Fruit fly (Drosophila melanogaster) whole organism, embryonic: ENCODE data around the gene Grip91.

Experiments
- Atf6 ChIP-seq: fragments of 200-800 bp; sonication (Bioruptor generic); IDR thresholded peaks from 2 replicates; pipeline ENCODE4 v1.3.6; 2022; ENCODE audit warnings: missing biosample characterization, missing genetic modification characterization
- BEAF-32 ChIP-seq: fragments of 200-800 bp; sonication (Bioruptor generic); optimal IDR thresholded peaks from 3 replicates; lab custom pipeline; 2017; ENCODE audit warnings: missing biosample characterization, missing genetic modification characterization, mild to moderate bottlenecking, moderate library complexity, missing genetic modification reagents
- Bgb ChIP-seq: fragments of 200-800 bp; sonication (Bioruptor generic); IDR thresholded peaks from 2 replicates; pipeline ENCODE4 v1.3.6; 2022; ENCODE audit warnings: missing biosample characterization, missing genetic modification characterization; ENCODE audit not compliant: partially characterized antibody
- BtbVII ChIP-seq: fragments of 200-800 bp; sonication (Bioruptor generic); optimal IDR thresholded peaks from 3 replicates; lab custom pipeline; 2017; ENCODE audit warnings: missing biosample characterization, mild to moderate bottlenecking, missing genetic modification characterization
- CG10147 ChIP-seq: fragments of 200-800 bp; sonication (Bioruptor generic); optimal IDR thresholded peaks from 2 replicates; lab custom pipeline; 2019; ENCODE audit warnings: missing biosample characterization, mild to moderate bottlenecking, missing genetic modification characterization, moderate library complexity
- CG10267 ChIP-seq: fragments of 200-800 bp; sonication (Bioruptor generic); optimal IDR thresholded peaks from 2 replicates; lab custom pipeline; 2018; ENCODE audit warnings: missing biosample characterization, mild to moderate bottlenecking, missing genetic modification characterization, moderate library complexity
- CG11085 ChIP-seq: fragments of 200-800 bp; sonication (Bioruptor generic); IDR thresholded peaks from 2 replicates; pipeline ENCODE4 v1.3.6; 2022; ENCODE audit warnings: missing biosample characterization, missing genetic modification characterization
- CG11398 ChIP-seq: fragments of 200-800 bp; sonication (Bioruptor generic); optimal IDR thresholded peaks from 2 replicates; lab custom pipeline; 2016; ENCODE audit warnings: missing biosample characterization, missing genetic modification characterization
- CG11723 ChIP-seq: fragments of 200-800 bp; sonication (Bioruptor generic); optimal IDR thresholded peaks from 2 replicates; lab custom pipeline; 2017; ENCODE audit warnings: missing biosample characterization, mild to moderate bottlenecking, missing genetic modification characterization
- CG12391 ChIP-seq: fragments of 200-800 bp; sonication (Bioruptor generic); optimal IDR thresholded peaks from 3 replicates; lab custom pipeline; 2018; ENCODE audit warnings: missing biosample characterization, mild to moderate bottlenecking, missing genetic modification characterization, moderate library complexity
- CG12659 ChIP-seq: fragments of 200-800 bp; sonication (Bioruptor generic); optimal IDR thresholded peaks from 3 replicates; lab custom pipeline; 2017; ENCODE audit warnings: mild to moderate bottlenecking, missing biosample characterization, missing genetic modification reagents, missing genetic modification characterization
- CG13123 ChIP-seq: fragments of 200-800 bp; sonication (Bioruptor generic); optimal IDR thresholded peaks from 2 replicates; lab custom pipeline; 2016; ENCODE audit warnings: missing biosample characterization, missing genetic modification characterization
- CG13894 ChIP-seq: fragments of 200-800 bp; sonication (Bioruptor generic); optimal IDR thresholded peaks from 3 replicates; lab custom pipeline; 2018; ENCODE audit warnings: missing biosample characterization, mild to moderate bottlenecking, missing genetic modification characterization, moderate library complexity
- CG15514 ChIP-seq: fragments of 200-800 bp; sonication (Bioruptor generic); optimal IDR thresholded peaks from 3 replicates; lab custom pipeline; 2017; ENCODE audit warnings: missing biosample characterization, missing genetic modification characterization, mild to moderate bottlenecking, moderate library complexity, missing genetic modification reagents
- CG1647 ChIP-seq: fragments of 200-800 bp; sonication (Bioruptor generic); optimal IDR thresholded peaks from 3 replicates; lab custom pipeline; 2016; ENCODE audit warnings: missing biosample characterization, missing genetic modification characterization
- CG17359 ChIP-seq: fragments of 200-800 bp; sonication (Bioruptor generic); optimal IDR thresholded peaks from 3 replicates; lab custom pipeline; 2018; ENCODE audit warnings: missing biosample characterization, mild to moderate bottlenecking, missing genetic modification characterization, moderate library complexity
- CG7357 ChIP-seq: fragments of 200-800 bp; sonication (Bioruptor generic); IDR thresholded peaks from 3 replicates; pipeline ENCODE4 v1.3.6; 2022; ENCODE audit warnings: missing biosample characterization, missing genetic modification characterization
- CG8089 ChIP-seq: fragments of 200-800 bp; sonication (Bioruptor generic); optimal IDR thresholded peaks from 3 replicates; lab custom pipeline; 2016; ENCODE audit warnings: missing biosample characterization, missing genetic modification characterization
- E2f2 ChIP-seq: fragments of 200-800 bp; sonication (Bioruptor generic); IDR thresholded peaks from 2 replicates; pipeline ENCODE4 v1.3.6; 2022; ENCODE audit warnings: missing biosample characterization, missing genetic modification characterization
- ERR ChIP-seq: fragments of 200-800 bp; sonication (Bioruptor generic); optimal IDR thresholded peaks from 2 replicates; lab custom pipeline; 2016; ENCODE audit warnings: missing biosample characterization, missing genetic modification characterization
- Elba2 ChIP-seq: fragments of 200-800 bp; sonication (Bioruptor generic); optimal IDR thresholded peaks from 3 replicates; lab custom pipeline; 2016; ENCODE audit warnings: missing biosample characterization, missing genetic modification characterization
- GATAe ChIP-seq: fragments of 200-800 bp; sonication (Bioruptor generic); conservative IDR thresholded peaks from 2 replicates; pipeline ENCODE4 v1.3.6; 2022; ENCODE audit warnings: missing biosample characterization, missing genetic modification characterization
- HHEX ChIP-seq: fragments of 200-800 bp; sonication (Bioruptor generic); optimal IDR thresholded peaks from 3 replicates; lab custom pipeline; 2017; ENCODE audit warnings: missing biosample characterization, mild to moderate bottlenecking, missing genetic modification characterization, missing genetic modification reagents
- Hey ChIP-seq: fragments of 200-800 bp; sonication (Bioruptor generic); optimal IDR thresholded peaks from 3 replicates; lab custom pipeline; 2018; ENCODE audit warnings: missing biosample characterization, mild to moderate bottlenecking, missing genetic modification characterization
- Lim3 ChIP-seq: fragments of 200-800 bp; sonication (Bioruptor generic); IDR thresholded peaks from 2 replicates; pipeline ENCODE4 v1.3.6; 2022; ENCODE audit warnings: missing biosample characterization, missing genetic modification characterization
- MESR4 ChIP-seq: fragments of 200-800 bp; sonication (Bioruptor generic); optimal IDR thresholded peaks from 2 replicates; lab custom pipeline; 2018; ENCODE audit warnings: missing biosample characterization, mild to moderate bottlenecking, missing genetic modification characterization, moderate library complexity
- NFAT ChIP-seq: fragments of 200-800 bp; sonication (Bioruptor generic); IDR thresholded peaks from 2 replicates; pipeline ENCODE4 v1.3.6; 2022; ENCODE audit warnings: missing biosample characterization, missing genetic modification characterization
- Nf-YB ChIP-seq: fragments of 200-800 bp; sonication (Bioruptor generic); optimal IDR thresholded peaks from 3 replicates; lab custom pipeline; 2019; ENCODE audit warnings: missing biosample characterization, mild to moderate bottlenecking, missing genetic modification characterization, moderate library complexity
- Sin3A ChIP-seq: fragments of >200 bp; optimal IDR thresholded peaks from 2 replicates; lab custom pipeline; 2018
- Sox100B ChIP-seq: fragments of 200-800 bp; sonication (Bioruptor generic); optimal IDR thresholded peaks from 3 replicates; lab custom pipeline; 2018; ENCODE audit warnings: missing biosample characterization, mild to moderate bottlenecking, missing genetic modification characterization
- Sry-β ChIP-seq: fragments of 200-800 bp; sonication (Bioruptor generic); optimal IDR thresholded peaks from 2 replicates; lab custom pipeline; 2018; ENCODE audit warnings: missing biosample characterization, mild to moderate bottlenecking, missing genetic modification characterization, moderate library complexity
- Ssrp ChIP-seq: fragments of 200-800 bp; sonication (Bioruptor generic); optimal IDR thresholded peaks from 2 replicates; lab custom pipeline; 2018; ENCODE audit warnings: missing biosample characterization, mild to moderate bottlenecking, missing genetic modification characterization, moderate library complexity
- al ChIP-seq: fragments of 200-800 bp; sonication (Bioruptor generic); IDR thresholded peaks from 2 replicates; pipeline ENCODE4 v1.3.6; 2022; ENCODE audit warnings: missing biosample characterization, missing genetic modification characterization
- br ChIP-seq: fragments of >200 bp; optimal IDR thresholded peaks from 2 replicates; lab custom pipeline; 2017
- ci ChIP-seq: fragments of 200-800 bp; sonication (Bioruptor generic); IDR thresholded peaks from 3 replicates; pipeline ENCODE4 v1.3.6; 2022; ENCODE audit warnings: missing biosample characterization, missing genetic modification characterization
- crol ChIP-seq: fragments of 200-800 bp; sonication (Bioruptor generic); IDR thresholded peaks from 2 replicates; pipeline ENCODE4 v1.3.6; 2022; ENCODE audit warnings: missing biosample characterization, missing genetic modification characterization
- dan ChIP-seq: fragments of 200-800 bp; sonication (Bioruptor generic); IDR thresholded peaks from 2 replicates; pipeline ENCODE4 v1.3.6; 2022; ENCODE audit warnings: missing biosample characterization, missing genetic modification characterization
- dpn ChIP-seq, 2 experiments: fragments of 200-800 bp; sonication (Bioruptor generic); optimal IDR thresholded peaks; 3 replicates each; lab custom pipeline; 2016; ENCODE audit warnings: missing biosample characterization in 2 of 2, missing genetic modification characterization in 2 of 2
- fu2 ChIP-seq: fragments of 200-800 bp; sonication (Bioruptor generic); optimal IDR thresholded peaks from 2 replicates; lab custom pipeline; 2016; ENCODE audit warnings: missing biosample characterization, missing genetic modification characterization
- gcm2 ChIP-seq: fragments of 200-800 bp; sonication (Bioruptor generic); optimal IDR thresholded peaks from 2 replicates; lab custom pipeline; 2016; ENCODE audit warnings: missing biosample characterization, missing genetic modification characterization
- gsb ChIP-seq: fragments of 200-800 bp; sonication (Bioruptor generic); IDR thresholded peaks from 2 replicates; pipeline ENCODE4 v1.3.6; 2022; ENCODE audit warnings: missing biosample characterization, missing genetic modification characterization
- knrl ChIP-seq: fragments of 200-800 bp; sonication (Bioruptor generic); IDR thresholded peaks from 3 replicates; pipeline ENCODE4 v1.3.6; 2022; ENCODE audit warnings: missing biosample characterization, missing genetic modification characterization; ENCODE audit not compliant: partially characterized antibody
- lilli ChIP-seq: fragments of 200-800 bp; sonication (Bioruptor generic); optimal IDR thresholded peaks from 3 replicates; lab custom pipeline; 2016; ENCODE audit warnings: missing biosample characterization, missing genetic modification characterization
- mld ChIP-seq: fragments of 200-800 bp; sonication (Bioruptor generic); IDR thresholded peaks from 3 replicates; pipeline ENCODE4 v1.3.6; 2022; ENCODE audit warnings: missing biosample characterization, missing genetic modification characterization; ENCODE audit not compliant: partially characterized antibody
- nerfin-2 ChIP-seq: fragments of 200-800 bp; sonication (Bioruptor generic); IDR thresholded peaks from 2 replicates; pipeline ENCODE4 v1.3.6; 2022; ENCODE audit warnings: missing biosample characterization, missing genetic modification characterization; ENCODE audit not compliant: partially characterized antibody
- onecut ChIP-seq: fragments of 200-800 bp; sonication (Bioruptor generic); IDR thresholded peaks from 2 replicates; pipeline ENCODE4 v1.3.6; 2022; ENCODE audit warnings: missing biosample characterization, missing genetic modification characterization
- phol ChIP-seq: fragments of 200-800 bp; sonication (Bioruptor generic); optimal IDR thresholded peaks from 3 replicates; lab custom pipeline; 2018; ENCODE audit warnings: missing biosample characterization, mild to moderate bottlenecking, missing genetic modification characterization, moderate library complexity
- row ChIP-seq: fragments of 200-800 bp; sonication (Bioruptor generic); IDR thresholded peaks from 3 replicates; pipeline ENCODE4 v1.3.6; 2022; ENCODE audit warnings: missing biosample characterization, missing genetic modification characterization
- slou ChIP-seq: fragments of 200-800 bp; sonication (Bioruptor generic); optimal IDR thresholded peaks from 3 replicates; lab custom pipeline; 2016; ENCODE audit warnings: missing biosample characterization, missing genetic modification characterization
- vnd ChIP-seq: fragments of 200-800 bp; sonication (Bioruptor generic); IDR thresholded peaks from 3 replicates; pipeline ENCODE4 v1.3.6; 2022; ENCODE audit warnings: missing biosample characterization, missing genetic modification characterization; ENCODE audit not compliant: partially characterized antibody
- zen2 ChIP-seq: fragments of 200-800 bp; sonication (Bioruptor generic); IDR thresholded peaks from 3 replicates; pipeline ENCODE4 v1.3.6; 2022; ENCODE audit warnings: missing biosample characterization, missing genetic modification characterization; ENCODE audit not compliant: partially characterized antibody
- zfh1 ChIP-seq: fragments of 200-800 bp; sonication (Bioruptor generic); IDR thresholded peaks from 3 replicates; pipeline ENCODE4 v1.3.6; 2022; ENCODE audit warnings: missing biosample characterization, missing genetic modification characterization

The Grip91 gene

dm6 chrX:13717982-13718402, 26.5 kb downstream of the Grip91 start, which contains the start of gene Nadsyn:
Gene Nadsyn (minus strand): TSS chrX:13718285.
- TF ChIP-seq Ssrp (tag; lab: Kevin White, UChicago), result no peak
- TF ChIP-seq CG11398 (GFP tag; lab: Kevin White, UChicago), result no peak
- peak; percentile 39 for TF ChIP-seq CG15514
- TF ChIP-seq gcm2 (GFP tag; lab: Kevin White, UChicago), result no peak
- peak; percentile 70 for TF ChIP-seq onecut (GFP tag; lab: Robert Waterston, UW)
- peak; percentile 50; the same call in 1 of the 2 replicates for TF ChIP-seq nerfin-2 (GFP tag; lab: Robert Waterston, UW)
- no peak for TF ChIP-seq br
- peak; percentile 7 for TF ChIP-seq Sin3A (lab: Kevin White, UChicago)
- no peak for TF ChIP-seq zfh1 (GFP tag; lab: Robert Waterston, UW)
- 0 out of 3 replicates have a peak, but pooled peaks have one; percentile 31 for TF ChIP-seq ci
- TF ChIP-seq CG13123, result no peak
- TF ChIP-seq fu2 (GFP tag; lab: Kevin White, UChicago), result no peak
- no peak for TF ChIP-seq GATAe (GFP tag; lab: Robert Waterston, UW)
- TF ChIP-seq Sry-β, result no peak
- TF ChIP-seq Hey (tag; lab: Kevin White, UChicago), result no peak
- peak; percentile 53 for TF ChIP-seq MESR4 (GFP tag; lab: Kevin White, UChicago)
- no peak for TF ChIP-seq Atf6
- peak; percentile 74 for TF ChIP-seq vnd
- peak; percentile 74 for TF ChIP-seq mld (GFP tag; lab: Robert Waterston, UW)
- TF ChIP-seq Elba2 (GFP tag; lab: Kevin White, UChicago), result peak; percentile 76
- no peak for TF ChIP-seq ERR (GFP tag; lab: Kevin White, UChicago)
- TF ChIP-seq CG11723 (GFP tag; lab: Kevin White, UChicago), result no peak
- peak; percentile 82 for TF ChIP-seq BEAF-32
- TF ChIP-seq Sox100B (GFP tag; lab: Kevin White, UChicago), result no peak
- no peak for TF ChIP-seq CG11085
- peak; percentile 84 for TF ChIP-seq Bgb (GFP tag; lab: Robert Waterston, UW)
- TF ChIP-seq E2f2, result peak; percentile 77
- no peak for TF ChIP-seq dpn (GFP tag; optimal IDR thresholded peaks at IDR 0.05; lab: Kevin White, UChicago)
- no peak for TF ChIP-seq HHEX
- TF ChIP-seq CG12659 (GFP tag; lab: Kevin White, UChicago), result peak; percentile 49
- no peak for TF ChIP-seq al (GFP tag; lab: Robert Waterston, UW)
- no peak for TF ChIP-seq CG1647 (GFP tag; lab: Kevin White, UChicago)
- TF ChIP-seq CG10267 (tag; lab: Kevin White, UChicago), result peak; percentile 13
- TF ChIP-seq Nf-YB (GFP tag; lab: Kevin White, UChicago), result peak; percentile 44
- peak; percentile 65 for TF ChIP-seq row (GFP tag; lab: Robert Waterston, UW)
- TF ChIP-seq crol, result peak; percentile 77
- TF ChIP-seq BtbVII (GFP tag; lab: Kevin White, UChicago), result no peak
- no peak for TF ChIP-seq dan (GFP tag; lab: Robert Waterston, UW)
- TF ChIP-seq CG8089, result no peak
- no peak for TF ChIP-seq Lim3 (GFP tag; lab: Robert Waterston, UW)
- no peak for TF ChIP-seq NFAT
- no peak for TF ChIP-seq slou
- TF ChIP-seq zen2 (GFP tag; lab: Robert Waterston, UW), result peak; percentile 71
- TF ChIP-seq CG7357 (GFP tag; lab: Robert Waterston, UW), result no peak
- peak; percentile 84 for TF ChIP-seq knrl (GFP tag; lab: Robert Waterston, UW)
- TF ChIP-seq gsb (GFP tag; lab: Robert Waterston, UW), result no peak
- TF ChIP-seq lilli (GFP tag; lab: Kevin White, UChicago), result peak; percentile 9
- no peak for TF ChIP-seq CG17359 (tag; lab: Kevin White, UChicago)
- TF ChIP-seq CG13894 (tag; lab: Kevin White, UChicago), result no peak
- TF ChIP-seq CG10147, result no peak
- peak; percentile 23 for TF ChIP-seq CG12391
- peak; percentile 19 for TF ChIP-seq phol
